Worm (Caenorhabditis elegans) whole organism, early embryonic: Measurements from ENCODE around the gene F42A9.7.

Experiments used
- B0310.2 ChIP-seq: sonication (generic microtip); optimal IDR thresholded peaks from 2 replicates; lab custom pipeline; 2016; ENCODE audit warnings: mild to moderate bottlenecking, missing genetic modification characterization, missing compliant biosample characterization
- F13C5.2 ChIP-seq: sonication (generic microtip); optimal IDR thresholded peaks from 2 replicates; lab custom pipeline; 2017; ENCODE audit warnings: mild to moderate bottlenecking, missing genetic modification characterization, inconsistent platforms, missing compliant biosample characterization
- aly-1 ChIP-seq: sonication (generic microtip); optimal IDR thresholded peaks from 2 replicates; lab custom pipeline; 2016; ENCODE audit warnings: missing genetic modification characterization, missing compliant biosample characterization
- ama-1 ChIP-seq: fragments of 150-350 bp; optimal IDR thresholded peaks from 2 replicates; lab custom pipeline; 2014
- ceh-13 ChIP-seq: fragments of 200-800 bp; sonication (Bioruptor generic); optimal IDR thresholded peaks from 2 replicates; lab custom pipeline; 2018; ENCODE audit warnings: mild to moderate bottlenecking, missing genetic modification characterization, missing compliant biosample characterization
- ceh-36 ChIP-seq: sonication (generic microtip); optimal IDR thresholded peaks from 2 replicates; lab custom pipeline; 2016; ENCODE audit warnings: missing genetic modification characterization, inconsistent platforms, missing compliant biosample characterization
- ets-7 ChIP-seq: sonication (generic microtip); optimal IDR thresholded peaks from 2 replicates; lab custom pipeline; 2016; ENCODE audit warnings: missing genotype, missing genetic modification characterization, missing compliant biosample characterization
- flt-1 ChIP-seq: fragments of 200-800 bp; sonication (Bioruptor generic); IDR thresholded peaks from 2 replicates; pipeline ENCODE4 v1.3.6; 2022; ENCODE audit warnings: missing genetic modification characterization, missing compliant biosample characterization
- hmbx-1 ChIP-seq: sonication (generic microtip); optimal IDR thresholded peaks from 2 replicates; lab custom pipeline; 2016; ENCODE audit warnings: mild to moderate bottlenecking, missing genetic modification characterization, missing compliant biosample characterization
- hmg-4 ChIP-seq: fragments of 200-800 bp; sonication (Bioruptor generic); optimal IDR thresholded peaks from 2 replicates; lab custom pipeline; 2018; ENCODE audit warnings: mild to moderate bottlenecking, missing genetic modification characterization, missing compliant biosample characterization
- hnd-1 ChIP-seq: sonication (generic microtip); optimal IDR thresholded peaks from 2 replicates; lab custom pipeline; 2016; ENCODE audit warnings: missing genetic modification characterization, missing compliant biosample characterization
- pes-1 ChIP-seq: fragments of 200-800 bp; sonication (Bioruptor generic); IDR thresholded peaks from 2 replicates; pipeline ENCODE4 v1.3.6; 2022; ENCODE audit warnings: missing genetic modification reagents, missing genetic modification characterization, missing compliant biosample characterization
- scrt-1 ChIP-seq: fragments of 200-800 bp; sonication (Bioruptor generic); IDR thresholded peaks from 2 replicates; pipeline ENCODE4 v1.3.6; 2022; ENCODE audit warnings: missing genetic modification characterization, missing compliant biosample characterization
- sea-1 ChIP-seq: fragments of 200-800 bp; sonication (Bioruptor generic); conservative IDR thresholded peaks from 2 replicates; pipeline ENCODE4 v1.3.6; 2022; ENCODE audit warnings: missing genetic modification characterization, missing compliant biosample characterization
- tbx-11 ChIP-seq: fragments of 200-800 bp; sonication (Bioruptor generic); IDR thresholded peaks from 2 replicates; pipeline ENCODE4 v1.3.6; 2022; ENCODE audit warnings: missing genetic modification characterization, missing compliant biosample characterization
- tbx-37 ChIP-seq: fragments of 200-800 bp; sonication (Bioruptor generic); conservative IDR thresholded peaks from 2 replicates; pipeline ENCODE4 v1.3.6; 2022; ENCODE audit warnings: missing genetic modification reagents, missing genetic modification characterization, missing compliant biosample characterization
- tra-4 ChIP-seq: sonication (generic microtip); optimal IDR thresholded peaks from 2 replicates; lab custom pipeline; 2017; ENCODE audit warnings: missing genetic modification characterization, missing compliant biosample characterization

F42A9.7 gene

ce11 chrIV:8608934-8609333 is 8.0 kb downstream of the F42A9.7 start, which contains the start of gene F42A9.6:
TSS of gene F42A9.6 (plus strand) at chrIV:8609234.
- TF ChIP-seq aly-1 (tag; lab: Kevin White, UChicago) (no peak), tbx-37 (GFP tag; lab: Robert Waterston, UW) (no peak), hmbx-1 (tag; lab: Kevin White, UChicago) (no peak), flt-1 (GFP tag; lab: Robert Waterston, UW) (no peak), hnd-1 (tag; lab: Kevin White, UChicago) (no peak), ceh-13 (GFP tag; lab: Kevin White, UChicago) (no peak)

- TF ChIP-seq tra-4 (tag; lab: Kevin White, UChicago) (no peak), ets-7 (no peak), ceh-13 (GFP tag; lab: Kevin White, UChicago) (no peak), flt-1 (GFP tag; lab: Robert Waterston, UW) (no peak), aly-1 (tag; lab: Kevin White, UChicago) (no peak)
Observed at ce11 chrIV:8608204-8608603, 8.7 kb downstream of the F42A9.7 start.

- TF ChIP-seq flt-1 (GFP tag; lab: Robert Waterston, UW) (no peak), ets-7 (no peak), ceh-13 (GFP tag; lab: Kevin White, UChicago) (no peak), tbx-11 (no peak), pes-1 (GFP tag; lab: Robert Waterston, UW) (no peak), sea-1 (no peak), aly-1 (tag; lab: Kevin White, UChicago) (no peak), scrt-1 (GFP tag; lab: Robert Waterston, UW) (no peak), B0310.2 (tag; lab: Kevin White, UChicago) (no peak), ceh-36 (no peak), hmbx-1 (tag; lab: Kevin White, UChicago) (no peak), hmg-4 (GFP tag; lab: Kevin White, UChicago) (no peak), tra-4 (tag; lab: Kevin White, UChicago) (no peak), tbx-37 (GFP tag; lab: Robert Waterston, UW) (no peak), hnd-1 (tag; lab: Kevin White, UChicago) (no peak)
Observed at ce11 chrIV:8605217-8605616, 11.7 kb downstream of the F42A9.7 start.

- TF ChIP-seq hmbx-1 (tag; lab: Kevin White, UChicago): no peak
- TF ChIP-seq B0310.2 (tag; lab: Kevin White, UChicago): no peak
- no peak for TF ChIP-seq ama-1 (lab: Kevin White, UChicago)
- no peak for TF ChIP-seq aly-1 (tag; lab: Kevin White, UChicago)
- no peak for TF ChIP-seq ceh-36
- no peak for TF ChIP-seq scrt-1 (GFP tag; lab: Robert Waterston, UW)
- no peak for TF ChIP-seq tbx-37 (GFP tag; lab: Robert Waterston, UW)
- no peak for TF ChIP-seq hnd-1 (tag; lab: Kevin White, UChicago)
- no peak for TF ChIP-seq ceh-13 (GFP tag; lab: Kevin White, UChicago)
- no peak for TF ChIP-seq sea-1
Observed at ce11 chrIV:8602877-8603276, 14.1 kb downstream of the F42A9.7 start, which contains the start of gene Y59H11AR.10. TSS of gene Y59H11AR.10 (plus strand) at chrIV:8603177.

- no peak for TF ChIP-seq tbx-11
- no peak for TF ChIP-seq tra-4 (tag; lab: Kevin White, UChicago)
- TF ChIP-seq ama-1 (lab: Kevin White, UChicago): no peak
- TF ChIP-seq hmbx-1 (tag; lab: Kevin White, UChicago): no peak
- no peak for TF ChIP-seq flt-1 (GFP tag; lab: Robert Waterston, UW)
- TF ChIP-seq pes-1 (GFP tag; lab: Robert Waterston, UW): no peak
- TF ChIP-seq hmg-4 (GFP tag; lab: Kevin White, UChicago): no peak
- no peak for TF ChIP-seq ceh-13 (GFP tag; lab: Kevin White, UChicago)
- TF ChIP-seq tbx-37 (GFP tag; lab: Robert Waterston, UW): no peak
- TF ChIP-seq hnd-1 (tag; lab: Kevin White, UChicago): no peak
- TF ChIP-seq F13C5.2: no peak
Observed at ce11 chrIV:8600712-8601330, 16.1 kb downstream of the F42A9.7 start, which contains the start of gene Y59H11AR.4. TSS of gene Y59H11AR.4 (minus strand) at chrIV:8600762.

- TF ChIP-seq B0310.2 (tag; lab: Kevin White, UChicago): no peak
Observed at ce11 chrIV:8597504-8597903, 19.4 kb downstream of the F42A9.7 start.

- TF ChIP-seq scrt-1 (GFP tag; lab: Robert Waterston, UW): no peak
- TF ChIP-seq sea-1: no peak
- TF ChIP-seq B0310.2 (tag; lab: Kevin White, UChicago): no peak
- TF ChIP-seq F13C5.2: no peak
- no peak for TF ChIP-seq flt-1 (GFP tag; lab: Robert Waterston, UW)
- TF ChIP-seq aly-1 (tag; lab: Kevin White, UChicago): no peak
- TF ChIP-seq ceh-36: no peak
- TF ChIP-seq hmbx-1 (tag; lab: Kevin White, UChicago): no peak
- TF ChIP-seq tra-4 (tag; lab: Kevin White, UChicago): no peak
- no peak for TF ChIP-seq hmg-4 (GFP tag; lab: Kevin White, UChicago)
- TF ChIP-seq ceh-13 (GFP tag; lab: Kevin White, UChicago): no peak
- no peak for TF ChIP-seq ama-1 (lab: Kevin White, UChicago)
- no peak for TF ChIP-seq pes-1 (GFP tag; lab: Robert Waterston, UW)
- TF ChIP-seq hnd-1 (tag; lab: Kevin White, UChicago): no peak
- TF ChIP-seq tbx-11: no peak
- no peak for TF ChIP-seq ets-7
- no peak for TF ChIP-seq tbx-37 (GFP tag; lab: Robert Waterston, UW)
Observed at ce11 chrIV:8595767-8596166, 21.2 kb downstream of the F42A9.7 start, which contains the start of gene clec-181. TSS of gene clec-181 (plus strand) at chrIV:8596067.
